Worm (Caenorhabditis elegans) whole organism, L1 larva: ENCODE measurements around the gene F52B11.2.

Source experiments
- C34B4.2 ChIP-seq: sonication (generic microtip); optimal IDR thresholded peaks from 2 replicates; lab custom pipeline; 2017; ENCODE audit warnings: mild to moderate bottlenecking, missing genetic modification characterization, missing compliant biosample characterization
- aly-2 ChIP-seq: fragments of 150-350 bp; optimal IDR thresholded peaks from 2 replicates; lab custom pipeline; 2014; ENCODE audit warnings: missing biosample characterization, missing genetic modification characterization
- ama-1 ChIP-seq: fragments of 150-350 bp; optimal IDR thresholded peaks from 2 replicates; lab custom pipeline; 2014
- dsc-1 ChIP-seq: sonication (generic microtip); optimal IDR thresholded peaks from 2 replicates; lab custom pipeline; 2016; ENCODE audit warnings: mild to moderate bottlenecking, missing genetic modification characterization, missing compliant biosample characterization
- fos-1 ChIP-seq: fragments of 150-350 bp; optimal IDR thresholded peaks from 2 replicates; lab custom pipeline; 2014; ENCODE audit warnings: missing biosample characterization, missing genetic modification characterization
- jun-1 ChIP-seq: fragments of 150-350 bp; optimal IDR thresholded peaks from 2 replicates; lab custom pipeline; 2014; ENCODE audit warnings: missing biosample characterization, missing genetic modification reagents, missing genetic modification characterization
- lin-14 ChIP-seq: fragments of 200-800 bp; sonication (Bioruptor generic); optimal IDR thresholded peaks from 2 replicates; lab custom pipeline; 2018; ENCODE audit warnings: mild to moderate bottlenecking, missing genetic modification characterization, moderate library complexity, missing compliant biosample characterization
- nhr-12 ChIP-seq: sonication (generic microtip); optimal IDR thresholded peaks from 2 replicates; lab custom pipeline; 2017; ENCODE audit warnings: missing biosample characterization, missing genetic modification characterization
- pax-3 ChIP-seq: fragments of 200-800 bp; sonication (Bioruptor generic); optimal IDR thresholded peaks from 2 replicates; lab custom pipeline; 2018; ENCODE audit warnings: mild to moderate bottlenecking, missing genetic modification characterization, moderate library complexity, missing compliant biosample characterization
- sox-4 ChIP-seq: sonication (generic microtip); optimal IDR thresholded peaks from 2 replicates; lab custom pipeline; 2016; ENCODE audit warnings: missing genetic modification characterization, missing compliant biosample characterization
- zag-1 ChIP-seq: fragments of 150-350 bp; optimal IDR thresholded peaks from 2 replicates; lab custom pipeline; 2014; ENCODE audit warnings: missing biosample characterization, missing genetic modification characterization

ce11 chrIV:14046777-14047176, 36.6 kb upstream of the F52B11.2 start:
- TF ChIP-seq lin-14 (GFP tag; lab: Kevin White, UChicago), result no peak
- no peak for TF ChIP-seq C34B4.2 (tag; lab: Kevin White, UChicago)
- TF ChIP-seq ama-1 (lab: Kevin White, UChicago), result no peak
- no peak for TF ChIP-seq dsc-1 (tag; lab: Kevin White, UChicago)
- no peak for TF ChIP-seq sox-4 (tag; lab: Kevin White, UChicago)
- TF ChIP-seq aly-2 (tag; lab: Kevin White, UChicago), result no peak
- TF ChIP-seq nhr-12 (tag; lab: Kevin White, UChicago), result no peak
- TF ChIP-seq pax-3 (tag; lab: Kevin White, UChicago), result no peak
- TF ChIP-seq fos-1 (tag; lab: Kevin White, UChicago), result no peak
- TF ChIP-seq zag-1 (tag; lab: Kevin White, UChicago), result no peak
- no peak for TF ChIP-seq jun-1 (tag; lab: Kevin White, UChicago)
